Fruit fly (Drosophila melanogaster): Measurements from ENCODE around the gene CG6696.

DNA sequence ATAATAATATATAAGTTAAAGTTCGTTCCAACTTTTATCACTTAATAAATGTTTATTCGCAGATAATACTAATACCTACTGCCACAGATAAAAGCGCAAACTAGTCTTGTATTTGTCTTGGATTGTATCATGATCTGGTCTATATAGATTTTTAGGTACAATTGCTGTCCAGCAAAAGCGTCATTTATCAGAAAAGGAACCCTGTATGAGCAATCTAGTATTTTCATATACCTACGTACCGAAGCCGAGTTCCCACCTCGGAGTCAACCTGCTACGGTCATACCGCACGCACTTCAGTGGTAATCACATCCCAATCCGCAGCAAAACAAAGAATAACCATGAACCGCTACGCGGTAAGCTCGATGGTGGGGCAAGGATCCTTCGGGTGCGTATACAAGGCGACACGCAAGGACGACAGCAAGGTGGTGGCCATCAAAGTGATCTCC, 4.4 kb downstream of the CG6696 start, which contains the start of gene fu:
- peak; percentile 2 for TF ChIP-seq Hr3 (GFP tag; optimal IDR thresholded peaks at IDR 0.05)
- peak; percentile 22 for TF ChIP-seq CG17829 (tag; optimal IDR thresholded peaks at IDR 0.05)
- TF ChIP-seq shn (GFP tag; optimal IDR thresholded peaks at IDR 0.05): no peak
- no peak for TF ChIP-seq Bgb (GFP tag; IDR thresholded peaks at IDR 0.05; ENCODE audit: partially characterized antibody)
- no peak for TF ChIP-seq chif (GFP tag; optimal IDR thresholded peaks at IDR 0.05)
- no peak for TF ChIP-seq ase (GFP tag; IDR thresholded peaks at IDR 0.05)
- TF ChIP-seq Vsx1 (GFP tag; optimal IDR thresholded peaks at IDR 0.05): no peak
- no peak for TF ChIP-seq seq (GFP tag; IDR thresholded peaks at IDR 0.05)
- TF ChIP-seq CG17568 (GFP tag; optimal IDR thresholded peaks at IDR 0.05): no peak

Measured in whole organism, embryonic.